Worm (Caenorhabditis elegans): ENCODE measurements around the gene reps-1.

Gene reps-1

DNA sequence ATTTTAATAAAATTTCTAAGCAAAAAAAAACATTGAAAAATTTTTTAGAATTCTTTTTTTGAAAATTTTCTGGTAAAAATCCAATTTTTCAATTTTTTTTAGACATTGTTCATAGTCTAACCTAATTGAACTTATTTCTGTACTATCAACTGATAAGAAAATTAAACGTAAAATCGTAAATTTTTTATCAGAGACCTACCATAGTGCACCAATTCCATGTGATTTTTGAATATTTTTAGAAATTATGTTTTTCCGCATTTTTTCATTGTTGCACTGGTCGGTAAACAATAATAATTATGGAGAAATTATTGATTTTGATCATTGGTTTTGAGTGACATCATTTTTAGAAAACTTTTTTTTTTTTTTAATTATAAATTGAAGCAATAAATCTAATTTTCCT lies 13.8 kb downstream of the reps-1 start:
- TF ChIP-seq ceh-13 (GFP tag; optimal IDR thresholded peaks at IDR 0.05) (no peak), hnd-1 (tag; optimal IDR thresholded peaks at IDR 0.05) (no peak), hmbx-1 (tag; optimal IDR thresholded peaks at IDR 0.05) (no peak), tra-4 (tag; optimal IDR thresholded peaks at IDR 0.05) (no peak)

DNA sequence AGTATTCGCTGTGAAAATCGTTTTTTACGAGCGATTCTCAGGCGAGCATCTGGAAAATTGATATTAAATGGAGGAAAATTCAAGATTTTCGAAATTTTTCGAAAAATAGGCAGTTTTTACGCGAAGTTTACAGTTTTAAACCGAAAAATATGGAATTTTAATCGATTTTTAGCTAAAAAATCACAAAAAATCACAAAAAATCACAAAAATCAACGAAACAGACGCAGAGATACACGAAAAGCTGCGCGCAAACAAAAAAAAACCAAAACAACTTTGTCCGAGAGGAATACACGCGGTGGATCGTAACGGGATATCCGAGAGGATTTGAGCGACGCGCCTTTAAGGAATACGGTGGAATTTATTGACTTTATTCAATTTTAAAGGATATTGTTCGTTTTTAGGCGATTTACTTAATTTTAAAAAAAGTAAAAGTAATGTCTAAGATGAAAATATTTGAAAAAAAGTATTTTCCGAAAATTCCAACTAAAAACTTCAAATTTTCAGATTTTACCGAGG lies 20.7 kb downstream of the reps-1 start, which contains the start of gene Y39B6A.42:
Gene Y39B6A.42, minus strand, starts transcription at position 51 of the 516 bp plus-strand sequence.
- TF ChIP-seq hmg-4 (GFP tag; optimal IDR thresholded peaks at IDR 0.05) (no peak), tbx-11 (GFP tag; IDR thresholded peaks at IDR 0.05) (no peak), ceh-13 (GFP tag; optimal IDR thresholded peaks at IDR 0.05) (no peak), flt-1 (GFP tag; IDR thresholded peaks at IDR 0.05) (no peak), sea-1 (GFP tag; conservative IDR thresholded peaks at IDR 0.05) (no peak), ceh-36 (tag; optimal IDR thresholded peaks at IDR 0.05) (no peak), aly-1 (tag; optimal IDR thresholded peaks at IDR 0.05) (no peak), hmbx-1 (tag; optimal IDR thresholded peaks at IDR 0.05) (no peak), hnd-1 (tag; optimal IDR thresholded peaks at IDR 0.05) (no peak), tra-4 (tag; optimal IDR thresholded peaks at IDR 0.05) (no peak), pes-1 (GFP tag; IDR thresholded peaks at IDR 0.05) (no peak), ets-7 (tag; optimal IDR thresholded peaks at IDR 0.05) (no peak), F13C5.2 (tag; optimal IDR thresholded peaks at IDR 0.05) (no peak), B0310.2 (tag; optimal IDR thresholded peaks at IDR 0.05) (no peak), scrt-1 (GFP tag; IDR thresholded peaks at IDR 0.05) (no peak), ama-1 (optimal IDR thresholded peaks at IDR 0.05) (no peak), tbx-37 (GFP tag; conservative IDR thresholded peaks at IDR 0.05) (no peak)

DNA sequence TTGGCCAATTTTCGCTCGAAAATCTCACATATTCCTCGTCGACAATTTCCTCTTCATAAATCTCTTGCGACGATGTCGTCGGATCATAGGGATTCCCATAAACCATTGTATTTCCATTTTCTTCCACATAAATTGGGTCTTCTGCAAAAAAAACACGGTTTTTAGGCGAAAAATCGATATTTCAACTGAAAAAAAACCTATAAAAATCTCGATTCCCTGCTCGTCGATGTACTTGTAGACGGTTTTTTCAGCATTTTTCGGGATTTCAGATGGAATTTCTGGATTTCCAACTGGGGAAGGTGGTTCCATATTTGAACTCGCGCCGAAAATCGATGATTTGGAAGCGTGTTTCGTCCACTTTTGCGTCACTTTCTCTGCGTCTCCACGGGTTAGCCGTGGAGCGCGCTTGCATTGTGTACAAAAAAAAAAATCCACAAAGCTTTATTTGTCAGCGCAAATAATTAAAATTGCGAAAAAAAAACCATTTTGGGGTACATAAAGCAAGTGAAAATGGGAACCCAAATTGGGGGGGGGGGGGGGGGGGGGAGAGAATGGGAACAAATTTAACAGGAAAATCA lies 22.7 kb downstream of the reps-1 start, which contains the start of gene Y39B6A.43:
Gene Y39B6A.43, minus strand, starts transcription at position 351 of the 578 bp plus-strand sequence.
- peak; percentile 6 for TF ChIP-seq B0310.2 (tag; optimal IDR thresholded peaks at IDR 0.05)
- no peak for TF ChIP-seq ets-7 (tag; optimal IDR thresholded peaks at IDR 0.05)
- TF ChIP-seq tbx-11 (GFP tag; IDR thresholded peaks at IDR 0.05) = no peak
- TF ChIP-seq flt-1 (GFP tag; IDR thresholded peaks at IDR 0.05) = peak; percentile 61; the same call in 1 of the 2 replicates
- no peak for TF ChIP-seq ama-1 (optimal IDR thresholded peaks at IDR 0.05)
- peak; percentile 87 for TF ChIP-seq F13C5.2 (tag; optimal IDR thresholded peaks at IDR 0.05)
- 0 out of 2 replicates have a peak, but pooled peaks have one; percentile 26 for TF ChIP-seq tbx-37 (GFP tag; conservative IDR thresholded peaks at IDR 0.05)
- peak; percentile 54 for TF ChIP-seq pes-1 (GFP tag; IDR thresholded peaks at IDR 0.05)
- no peak for TF ChIP-seq hnd-1 (tag; optimal IDR thresholded peaks at IDR 0.05)
- peak; percentile 28 for TF ChIP-seq hmg-4 (GFP tag; optimal IDR thresholded peaks at IDR 0.05)

DNA sequence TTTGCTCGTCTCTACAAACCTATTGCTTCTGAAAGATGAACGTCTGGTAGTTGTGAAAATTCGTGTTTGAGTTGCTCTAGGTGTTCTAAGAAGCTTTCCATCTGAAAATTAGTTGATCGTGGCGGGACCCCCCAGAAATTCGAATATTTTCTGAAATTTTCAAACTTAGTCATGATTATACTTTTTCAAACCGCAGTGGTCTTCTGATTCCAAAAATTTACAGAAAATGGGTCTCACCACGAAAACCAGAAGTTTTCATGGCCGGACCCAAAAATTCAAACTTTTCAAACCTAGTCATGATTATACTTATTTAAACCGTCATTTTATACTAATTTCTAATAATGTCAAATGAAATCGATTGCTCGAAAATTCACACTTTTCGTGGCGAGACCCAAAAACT lies 30.2 kb downstream of the reps-1 start, which contains the start of gene ztf-20:
Gene ztf-20, minus strand, starts transcription at position 101 of the 400 bp plus-strand sequence.
- TF ChIP-seq ets-7 (tag; optimal IDR thresholded peaks at IDR 0.05) (no peak), tra-4 (tag; optimal IDR thresholded peaks at IDR 0.05) (no peak), F13C5.2 (tag; optimal IDR thresholded peaks at IDR 0.05) (no peak), ama-1 (optimal IDR thresholded peaks at IDR 0.05) (no peak), tbx-11 (GFP tag; IDR thresholded peaks at IDR 0.05) (no peak), sea-1 (GFP tag; conservative IDR thresholded peaks at IDR 0.05) (no peak), scrt-1 (GFP tag; IDR thresholded peaks at IDR 0.05) (no peak), tbx-37 (GFP tag; conservative IDR thresholded peaks at IDR 0.05) (no peak), pes-1 (GFP tag; IDR thresholded peaks at IDR 0.05) (no peak), hmbx-1 (tag; optimal IDR thresholded peaks at IDR 0.05) (no peak), ceh-13 (GFP tag; optimal IDR thresholded peaks at IDR 0.05) (no peak), hmg-4 (GFP tag; optimal IDR thresholded peaks at IDR 0.05) (no peak), flt-1 (GFP tag; IDR thresholded peaks at IDR 0.05) (no peak), aly-1 (tag; optimal IDR thresholded peaks at IDR 0.05) (no peak), ceh-36 (tag; optimal IDR thresholded peaks at IDR 0.05) (no peak), B0310.2 (tag; optimal IDR thresholded peaks at IDR 0.05) (no peak)

DNA sequence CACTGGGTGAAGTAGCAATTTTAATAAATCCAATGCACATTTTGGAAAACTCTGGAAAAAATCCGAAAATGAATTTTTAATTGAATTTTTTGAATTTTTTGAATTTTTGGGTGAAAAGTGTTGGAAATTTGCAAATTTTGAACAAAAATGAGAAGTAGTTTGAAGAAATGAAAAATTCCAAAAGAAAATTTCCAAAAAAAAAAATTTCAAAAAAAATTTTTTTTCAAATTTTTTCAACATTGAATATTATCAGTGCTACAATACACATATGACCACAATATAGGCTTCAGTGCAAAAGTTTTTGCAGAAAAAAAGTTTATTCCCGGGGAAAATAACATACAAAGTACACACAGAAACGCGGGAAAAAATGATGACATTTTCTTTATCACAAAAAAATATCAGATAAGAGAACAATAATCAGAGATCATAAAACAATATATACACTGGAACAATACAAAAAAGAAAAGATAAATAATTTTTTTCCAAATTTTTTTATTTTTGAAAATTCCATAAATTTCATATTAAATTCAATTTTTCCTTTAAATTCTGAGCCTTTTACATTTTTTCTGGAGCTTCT lies 32.9 kb downstream of the reps-1 start, which contains the start of gene hrg-10:
Gene hrg-10, minus strand, starts transcription at position 51 of the 577 bp plus-strand sequence.
- TF ChIP-seq B0310.2 (tag; optimal IDR thresholded peaks at IDR 0.05) = no peak
- no peak for TF ChIP-seq hmbx-1 (tag; optimal IDR thresholded peaks at IDR 0.05)
- TF ChIP-seq ama-1 (optimal IDR thresholded peaks at IDR 0.05) = no peak
- no peak for TF ChIP-seq tra-4 (tag; optimal IDR thresholded peaks at IDR 0.05)
- TF ChIP-seq scrt-1 (GFP tag; IDR thresholded peaks at IDR 0.05) = no peak
- no peak for TF ChIP-seq sea-1 (GFP tag; conservative IDR thresholded peaks at IDR 0.05)
- TF ChIP-seq pes-1 (GFP tag; IDR thresholded peaks at IDR 0.05) = no peak
- no peak for TF ChIP-seq tbx-37 (GFP tag; conservative IDR thresholded peaks at IDR 0.05)
- TF ChIP-seq F13C5.2 (tag; optimal IDR thresholded peaks at IDR 0.05) = no peak
- TF ChIP-seq hmg-4 (GFP tag; optimal IDR thresholded peaks at IDR 0.05) = no peak
- TF ChIP-seq ceh-13 (GFP tag; optimal IDR thresholded peaks at IDR 0.05) = no peak
- TF ChIP-seq ceh-36 (tag; optimal IDR thresholded peaks at IDR 0.05) = no peak
- no peak for TF ChIP-seq ets-7 (tag; optimal IDR thresholded peaks at IDR 0.05)
- no peak for TF ChIP-seq flt-1 (GFP tag; IDR thresholded peaks at IDR 0.05)
- TF ChIP-seq aly-1 (tag; optimal IDR thresholded peaks at IDR 0.05) = no peak
- no peak for TF ChIP-seq tbx-11 (GFP tag; IDR thresholded peaks at IDR 0.05)
- no peak for TF ChIP-seq hnd-1 (tag; optimal IDR thresholded peaks at IDR 0.05)

DNA sequence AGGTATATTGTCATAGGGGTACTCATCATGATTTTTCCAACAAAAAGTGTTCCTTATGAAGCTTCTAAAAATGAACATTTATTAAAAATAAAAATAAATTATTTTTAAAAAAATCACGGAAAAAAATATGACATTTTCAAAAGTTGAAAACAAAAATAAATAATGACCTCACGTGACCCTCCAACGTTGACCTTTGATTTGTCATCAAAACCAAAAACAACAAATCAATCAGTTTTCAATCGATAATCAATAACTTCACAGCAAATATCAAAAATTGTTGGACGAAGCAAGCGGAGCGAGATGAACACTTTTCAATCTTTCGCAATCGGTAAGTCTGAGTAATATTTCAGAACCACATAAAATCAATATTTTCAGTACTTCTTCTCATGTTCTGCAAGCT lies 50.0 kb downstream of the reps-1 start, which contains the start of gene Y80D3A.8:
Gene Y80D3A.8, plus strand, starts transcription at position 301 of the 400 bp plus-strand sequence.
- TF ChIP-seq scrt-1 (GFP tag; IDR thresholded peaks at IDR 0.05) (no peak), tra-4 (tag; optimal IDR thresholded peaks at IDR 0.05) (no peak), pes-1 (GFP tag; IDR thresholded peaks at IDR 0.05) (no peak), flt-1 (GFP tag; IDR thresholded peaks at IDR 0.05) (no peak), ets-7 (tag; optimal IDR thresholded peaks at IDR 0.05) (no peak), aly-1 (tag; optimal IDR thresholded peaks at IDR 0.05) (no peak), ceh-36 (tag; optimal IDR thresholded peaks at IDR 0.05) (no peak), ceh-13 (GFP tag; optimal IDR thresholded peaks at IDR 0.05) (no peak), F13C5.2 (tag; optimal IDR thresholded peaks at IDR 0.05) (no peak), hnd-1 (tag; optimal IDR thresholded peaks at IDR 0.05) (no peak), hmbx-1 (tag; optimal IDR thresholded peaks at IDR 0.05) (no peak), tbx-37 (GFP tag; conservative IDR thresholded peaks at IDR 0.05) (no peak), sea-1 (GFP tag; conservative IDR thresholded peaks at IDR 0.05) (no peak), ama-1 (optimal IDR thresholded peaks at IDR 0.05) (no peak), B0310.2 (tag; optimal IDR thresholded peaks at IDR 0.05) (no peak), hmg-4 (GFP tag; optimal IDR thresholded peaks at IDR 0.05) (no peak)

Data from whole organism, early embryonic.